Worm (Caenorhabditis elegans) whole organism, L4 larva: ENCODE measurements around the gene rpl-2.
A peak's percentile ranks its signal among the peaks of the same experiment; 100 is the strongest.

Experiments
- F49E8.2 ChIP-seq: sonication (generic microtip); optimal IDR thresholded peaks from 2 replicates; lab custom pipeline; 2016; ENCODE audit warnings: missing compliant biosample characterization, mild to moderate bottlenecking, missing genetic modification characterization, borderline replicate concordance
- Y75B8A.6 ChIP-seq: fragments of 200-800 bp; sonication (Bioruptor generic); IDR thresholded peaks from 2 replicates; pipeline ENCODE4 v1.3.6; 2022; ENCODE audit warnings: missing genetic modification reagents, missing genetic modification characterization, missing compliant biosample characterization
- aha-1 ChIP-seq: fragments of 150-350 bp; peaks from one replicate; lab custom pipeline; 2014; ENCODE audit warnings: missing biosample characterization, missing genetic modification characterization
- aly-2 ChIP-seq: sonication (generic microtip); optimal IDR thresholded peaks from 2 replicates; lab custom pipeline; 2018; ENCODE audit warnings: missing biosample characterization, missing genetic modification characterization
- ama-1 ChIP-seq: fragments of 150-350 bp; optimal IDR thresholded peaks from 2 replicates; lab custom pipeline; 2014; ENCODE audit warnings: inconsistent platforms, mixed read lengths
- ceh-20 ChIP-seq: fragments of 200-800 bp; sonication (Bioruptor generic); IDR thresholded peaks from 2 replicates; pipeline ENCODE4 v1.3.6; 2022; ENCODE audit warnings: missing genetic modification reagents, missing genetic modification characterization, missing compliant biosample characterization
- cey-2 ChIP-seq: sonication (generic microtip); optimal IDR thresholded peaks from 3 replicates; lab custom pipeline; 2017; ENCODE audit warnings: missing genetic modification characterization, mild to moderate bottlenecking, missing compliant biosample characterization, antibody characterized with exemption, borderline replicate concordance; ENCODE audit not compliant: insufficient read depth
- ctbp-1 ChIP-seq: fragments of 200-800 bp; sonication (Bioruptor generic); IDR thresholded peaks from 2 replicates; pipeline ENCODE4 v1.3.6; 2022; ENCODE audit warnings: missing genetic modification reagents, missing genetic modification characterization, missing compliant biosample characterization
- daf-16 ChIP-seq, 3 experiments: sonication (generic microtip); optimal IDR thresholded peaks; 2 replicates each; lab custom pipeline; 2016 to 2017; ENCODE audit warnings: missing genetic modification characterization in 3 of 3, missing genetic modification reagents in 3 of 3, mild to moderate bottlenecking in 2 of 3, missing compliant biosample characterization in 2 of 3, missing biosample characterization in 1 of 3, moderate library complexity in 1 of 3
- dmd-9 ChIP-seq: fragments of 200-800 bp; sonication (Bioruptor generic); IDR thresholded peaks from 2 replicates; pipeline ENCODE4 v1.3.6; 2022; ENCODE audit warnings: missing genetic modification reagents, missing genetic modification characterization, missing compliant biosample characterization
- dpl-1 ChIP-seq: fragments of 150-350 bp; optimal IDR thresholded peaks from 2 replicates; lab custom pipeline; 2014; ENCODE audit warnings: missing biosample characterization, missing genetic modification reagents, missing genetic modification characterization
- duxl-1 ChIP-seq: sonication (generic microtip); optimal IDR thresholded peaks from 2 replicates; lab custom pipeline; 2016; ENCODE audit warnings: mild to moderate bottlenecking, missing genetic modification characterization, moderate library complexity, missing compliant biosample characterization; ENCODE audit not compliant: poor library complexity
- dve-1 ChIP-seq: sonication (generic microtip); optimal IDR thresholded peaks from 2 replicates; lab custom pipeline; 2017; ENCODE audit warnings: antibody characterized with exemption, mild to moderate bottlenecking, missing genetic modification characterization, missing compliant biosample characterization; ENCODE audit not compliant: insufficient read depth
- egl-43 ChIP-seq: fragments of 200-800 bp; sonication (Bioruptor generic); IDR thresholded peaks from 2 replicates; pipeline ENCODE4 v1.3.6; 2022; ENCODE audit warnings: missing genetic modification reagents, missing genetic modification characterization, missing compliant biosample characterization
- fkh-10 ChIP-seq: fragments of 150-350 bp; optimal IDR thresholded peaks from 2 replicates; lab custom pipeline; 2014; ENCODE audit warnings: missing biosample characterization, missing genetic modification reagents, missing genetic modification characterization
- fos-1 ChIP-seq: fragments of 150-350 bp; optimal IDR thresholded peaks from 2 replicates; lab custom pipeline; 2014; ENCODE audit warnings: missing biosample characterization, missing genetic modification characterization
- hif-1 ChIP-seq, 2 experiments: sonication (generic microtip); optimal IDR thresholded peaks; 2 replicates each; lab custom pipeline; 2016 to 2017; ENCODE audit warnings: missing compliant biosample characterization in 2 of 2, missing genetic modification characterization in 2 of 2, missing genetic modification reagents in 2 of 2, missing genotype in 2 of 2, mild to moderate bottlenecking in 1 of 2
- hlh-30 ChIP-seq: sonication (generic microtip); optimal IDR thresholded peaks from 2 replicates; lab custom pipeline; 2017; ENCODE audit warnings: antibody characterized with exemption, mild to moderate bottlenecking, missing genetic modification characterization, missing compliant biosample characterization; ENCODE audit not compliant: insufficient read depth
- hmg-1.1 ChIP-seq: fragments of 200-800 bp; sonication (Bioruptor generic); IDR thresholded peaks from 2 replicates; pipeline ENCODE4 v1.3.6; 2022; ENCODE audit warnings: missing genetic modification reagents, missing genetic modification characterization, missing compliant biosample characterization
- lin-1 ChIP-seq: fragments of 200-800 bp; sonication (Bioruptor generic); IDR thresholded peaks from 2 replicates; pipeline ENCODE4 v1.3.6; 2022; ENCODE audit warnings: missing genetic modification reagents, missing genetic modification characterization, missing compliant biosample characterization
- lin-13 ChIP-seq: fragments of 150-350 bp; optimal IDR thresholded peaks from 2 replicates; lab custom pipeline; 2014; ENCODE audit warnings: missing biosample characterization, missing genetic modification reagents, missing genetic modification characterization
- lin-15B ChIP-seq: fragments of 150-350 bp; sonication (generic microtip); optimal IDR thresholded peaks from 3 replicates; lab custom pipeline; 2014; ENCODE audit warnings: missing biosample characterization, missing genetic modification characterization
- lin-38 ChIP-seq: fragments of 200-800 bp; sonication (Bioruptor generic); IDR thresholded peaks from 2 replicates; pipeline ENCODE4 v1.3.6; 2022; ENCODE audit warnings: missing genetic modification reagents, missing genetic modification characterization, missing compliant biosample characterization
- lsy-2 ChIP-seq, 2 experiments: fragments of 150-350 bp in 1 of 2; sonication (generic microtip) in 1 of 2; optimal IDR thresholded peaks; 2 replicates each; lab custom pipeline; 2014 to 2017; ENCODE audit warnings: missing biosample characterization in 2 of 2, missing genetic modification characterization in 2 of 2
- nhr-102 ChIP-seq: sonication (generic microtip); optimal IDR thresholded peaks from 2 replicates; lab custom pipeline; 2016; ENCODE audit warnings: mild to moderate bottlenecking, missing genetic modification characterization, moderate library complexity, missing compliant biosample characterization
- nhr-11 ChIP-seq: fragments of 150-350 bp; optimal IDR thresholded peaks from 2 replicates; lab custom pipeline; 2014; ENCODE audit warnings: missing biosample characterization, missing genetic modification characterization
- nhr-111 ChIP-seq: fragments of 200-800 bp; sonication (Bioruptor generic); optimal IDR thresholded peaks from 2 replicates; lab custom pipeline; 2018; ENCODE audit warnings: mild to moderate bottlenecking, missing genetic modification characterization, missing compliant biosample characterization
- nhr-237 ChIP-seq: sonication (generic microtip); optimal IDR thresholded peaks from 2 replicates; lab custom pipeline; 2017; ENCODE audit warnings: missing biosample characterization, missing genetic modification characterization
- nhr-25 ChIP-seq: sonication (generic microtip); optimal IDR thresholded peaks from 2 replicates; lab custom pipeline; 2017; ENCODE audit warnings: missing genetic modification characterization, mild to moderate bottlenecking, missing compliant biosample characterization, antibody characterized with exemption, moderate library complexity, borderline replicate concordance; ENCODE audit not compliant: insufficient read depth
- nhr-48 ChIP-seq: sonication (generic microtip); optimal IDR thresholded peaks from 2 replicates; lab custom pipeline; 2016; ENCODE audit warnings: mild to moderate bottlenecking, missing genetic modification characterization, missing compliant biosample characterization
- nhr-6 ChIP-seq: fragments of 150-350 bp; optimal IDR thresholded peaks from 2 replicates; lab custom pipeline; 2014; ENCODE audit warnings: missing biosample characterization, missing genetic modification characterization
- nhr-76 ChIP-seq: fragments of 150-350 bp; optimal IDR thresholded peaks from 2 replicates; lab custom pipeline; 2014; ENCODE audit warnings: missing biosample characterization, missing genetic modification characterization
- nhr-77 ChIP-seq: fragments of 150-350 bp; optimal IDR thresholded peaks from 2 replicates; lab custom pipeline; 2014; ENCODE audit warnings: missing biosample characterization, missing genetic modification characterization
- pqm-1 ChIP-seq: sonication (generic microtip); optimal IDR thresholded peaks from 2 replicates; lab custom pipeline; 2017; ENCODE audit warnings: missing biosample characterization, missing genetic modification characterization
- saeg-2 ChIP-seq: fragments of 200-800 bp; sonication (Bioruptor generic); IDR thresholded peaks from 2 replicates; pipeline ENCODE4 v1.3.6; 2022; ENCODE audit warnings: missing genetic modification reagents, missing genetic modification characterization, missing compliant biosample characterization
- snpc-4 ChIP-seq: fragments of 150-350 bp; optimal IDR thresholded peaks from 2 replicates; lab custom pipeline; 2014; ENCODE audit warnings: missing biosample characterization, missing genetic modification characterization
- spr-1 ChIP-seq: sonication (generic microtip); optimal IDR thresholded peaks from 2 replicates; lab custom pipeline; 2016; ENCODE audit warnings: mild to moderate bottlenecking, missing genetic modification characterization, missing compliant biosample characterization
- tra-1 ChIP-seq: fragments of 200-800 bp; sonication (Bioruptor generic); IDR thresholded peaks from 2 replicates; pipeline ENCODE4 v1.3.6; 2022; ENCODE audit warnings: missing genetic modification reagents, missing genetic modification characterization, missing compliant biosample characterization
- unc-62 ChIP-seq, 3 experiments: fragments of 150-350 bp in 1 of 3; sonication (generic microtip); optimal IDR thresholded peaks in 2 of 3; peaks in 1 of 3; 1 replicate in 1 of 3; 2 replicates in 2 of 3; lab custom pipeline; 2014 to 2017; ENCODE audit warnings: missing biosample characterization in 3 of 3, missing genetic modification characterization in 3 of 3, missing genetic modification reagents in 3 of 3, missing genotype in 1 of 3
- zag-1 ChIP-seq: fragments of 150-350 bp; optimal IDR thresholded peaks from 2 replicates; lab custom pipeline; 2014; ENCODE audit warnings: missing biosample characterization, missing genetic modification characterization
- ztf-7 ChIP-seq: fragments of 150-350 bp; optimal IDR thresholded peaks from 2 replicates; lab custom pipeline; 2014; ENCODE audit warnings: missing biosample characterization, missing genetic modification characterization

Gene rpl-2

ce11 chrV:20486549-20486948, 7.1 kb downstream of the rpl-2 start:
- TF ChIP-seq F49E8.2 (tag; lab: Kevin White, UChicago) (no peak), nhr-48 (tag; lab: Kevin White, UChicago) (no peak), lsy-2 (tag; optimal IDR thresholded peaks at IDR 0.05; lab: Kevin White, UChicago) (peak in 1 of 2 experiments; percentile 12), hmg-1.1 (no peak), hlh-30 (tag; lab: Kevin White, UChicago) (peak; percentile 2), snpc-4 (no peak), ctbp-1 (GFP tag; lab: Robert Waterston, UW) (no peak), nhr-237 (no peak)

DNA sequence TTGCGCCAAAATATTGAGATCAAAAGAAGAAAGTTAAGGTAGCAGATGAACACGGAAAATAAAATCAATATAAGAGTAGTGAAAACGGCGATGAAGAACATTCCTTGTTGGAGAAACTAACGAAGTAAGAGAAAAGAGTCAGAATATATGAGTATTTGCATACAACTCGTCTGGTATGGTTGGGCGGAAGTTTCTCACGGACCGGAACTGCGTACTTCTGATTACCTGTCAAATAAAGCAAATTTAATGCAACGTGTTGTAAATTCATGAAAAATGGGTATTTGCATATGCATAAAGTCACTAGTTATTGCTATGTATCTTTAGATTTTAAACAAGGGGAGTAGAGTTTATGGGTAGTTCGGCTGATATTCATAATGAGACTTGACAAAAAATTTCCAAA, 9.6 kb downstream of the rpl-2 start, which contains the start of gene srbc-78:
TSS of gene srbc-78 (minus strand) at position 101 of the 400 bp plus-strand sequence.
- TF ChIP-seq unc-62 (GFP tag; optimal IDR thresholded peaks at IDR 0.05 in 1 of 2; lab: Kevin White, UChicago) (peak in 1 of 2 experiments; percentile 77), unc-62 (tag; optimal IDR thresholded peaks at IDR 0.05; lab: Kevin White, UChicago) (no peak), aly-2 (tag; lab: Kevin White, UChicago) (no peak), daf-16 (GFP tag; optimal IDR thresholded peaks at IDR 0.05; lab: Kevin White, UChicago) (no peak), daf-16 (tag; optimal IDR thresholded peaks at IDR 0.05; lab: Kevin White, UChicago) (no peak), ctbp-1 (GFP tag; lab: Robert Waterston, UW) (no peak), fos-1 (no peak)

DNA sequence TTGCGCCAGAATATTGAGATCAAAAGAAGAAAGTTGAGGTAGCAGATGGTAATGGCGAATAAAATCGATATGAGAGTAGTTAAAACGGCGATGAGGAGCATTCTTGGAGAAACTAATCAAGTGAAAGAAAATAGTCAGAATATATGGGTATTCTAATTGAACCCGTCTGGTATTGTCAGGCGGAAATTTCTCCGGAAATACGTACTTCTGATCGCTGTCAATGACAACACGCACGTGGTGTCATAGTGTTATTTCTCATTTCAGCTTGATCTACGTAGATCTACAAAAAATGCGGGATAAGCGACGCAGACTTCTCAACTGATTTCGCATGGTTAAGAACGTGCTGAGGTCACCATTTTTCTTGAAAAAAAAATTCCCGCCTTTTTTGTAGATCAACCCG, 12.9 kb downstream of the rpl-2 start, which contains the start of gene srbc-79:
TSS of gene srbc-79 (minus strand) at position 101 of the 400 bp plus-strand sequence.
- TF ChIP-seq aha-1 (tag; lab: Kevin White, UChicago) (peak; percentile 16), pqm-1 (tag; lab: Kevin White, UChicago) (no peak)
- TF ChIP-seq, all 104 proteins: peak for 1

ce11 chrV:20493271-20494231, 14.1 kb downstream of the rpl-2 start, which contains the start of gene B0250.5:
Gene B0250.5 (plus strand): TSS chrV:20493924.
- TF ChIP-seq fkh-10 (GFP tag; lab: Kevin White, UChicago) (no peak), nhr-6 (tag; lab: Kevin White, UChicago) (no peak), hif-1 (tag; optimal IDR thresholded peaks at IDR 0.05; lab: Kevin White, UChicago) (peak in 1 of 2 experiments; percentile 35), spr-1 (tag; lab: Kevin White, UChicago) (no peak), lin-15B (tag; lab: Kevin White, UChicago) (no peak), egl-43 (GFP tag; lab: Robert Waterston, UW) (no peak), saeg-2 (no peak), nhr-102 (no peak), duxl-1 (tag; lab: Kevin White, UChicago) (peak; percentile 3), hlh-30 (tag; lab: Kevin White, UChicago) (peak; percentile 35), dpl-1 (GFP tag; lab: Kevin White, UChicago) (peak; percentile 65), fos-1 (no peak), nhr-11 (no peak), zag-1 (tag; lab: Kevin White, UChicago) (no peak), ceh-20 (GFP tag; lab: Robert Waterston, UW) (no peak), cey-2 (no peak), ztf-7 (tag; lab: Kevin White, UChicago) (no peak), dve-1 (tag; lab: Kevin White, UChicago) (peak; percentile 45), lin-38 (GFP tag; lab: Robert Waterston, UW) (peak; percentile 21; the same call in 1 of the 2 replicates), ama-1 (lab: Kevin White, UChicago) (no peak), lin-13 (GFP tag; lab: Kevin White, UChicago) (no peak), F49E8.2 (tag; lab: Kevin White, UChicago) (no peak), nhr-111 (GFP tag; lab: Kevin White, UChicago) (no peak), nhr-76 (tag; lab: Kevin White, UChicago) (no peak), tra-1 (GFP tag; lab: Robert Waterston, UW) (no peak), lin-1 (GFP tag; lab: Robert Waterston, UW) (no peak), nhr-77 (no peak), pqm-1 (tag; lab: Kevin White, UChicago) (no peak), dmd-9 (no peak), Y75B8A.6 (GFP tag; lab: Robert Waterston, UW) (no peak), nhr-25 (tag; lab: Kevin White, UChicago) (no peak)
